Worm (Caenorhabditis elegans) whole organism, L3 larva: ENCODE data around the gene rsd-2.

Experiments
- egl-27 ChIP-seq: sonication (generic microtip); optimal IDR thresholded peaks from 4 replicates; lab custom pipeline; 2017; ENCODE audit warnings: missing biosample characterization, missing genetic modification reagents, missing genetic modification characterization
- fkh-10 ChIP-seq: sonication (generic microtip); optimal IDR thresholded peaks from 2 replicates; lab custom pipeline; 2017; ENCODE audit warnings: missing biosample characterization, missing genetic modification reagents, missing genetic modification characterization
- lin-39 ChIP-seq: fragments of 150-350 bp; optimal IDR thresholded peaks from 2 replicates; lab custom pipeline; 2018; ENCODE audit warnings: missing biosample characterization, missing genetic modification reagents, missing genetic modification characterization
- mml-1 ChIP-seq: fragments of 150-350 bp; sonication (generic microtip); optimal IDR thresholded peaks from 3 replicates; lab custom pipeline; 2014; ENCODE audit warnings: missing biosample characterization, missing genetic modification characterization
- nhr-11 ChIP-seq: fragments of 150-350 bp; optimal IDR thresholded peaks from 2 replicates; lab custom pipeline; 2014; ENCODE audit warnings: missing biosample characterization, missing genetic modification characterization
- nhr-12 ChIP-seq: fragments of 150-350 bp; optimal IDR thresholded peaks from 2 replicates; lab custom pipeline; 2014; ENCODE audit warnings: missing biosample characterization, missing genetic modification characterization
- nhr-237 ChIP-seq: fragments of 150-350 bp; optimal IDR thresholded peaks from 2 replicates; lab custom pipeline; 2014; ENCODE audit warnings: missing biosample characterization, missing genetic modification characterization
- nhr-67 ChIP-seq: fragments of 150-350 bp; optimal IDR thresholded peaks from 2 replicates; lab custom pipeline; 2014; ENCODE audit warnings: missing biosample characterization, missing genetic modification characterization
- pqm-1 ChIP-seq: fragments of 150-350 bp; optimal IDR thresholded peaks from 2 replicates; lab custom pipeline; 2017; ENCODE audit warnings: missing biosample characterization, missing genetic modification characterization, inconsistent platforms
- skn-1 ChIP-seq: fragments of 150-350 bp; optimal IDR thresholded peaks from 2 replicates; lab custom pipeline; 2014; ENCODE audit warnings: missing biosample characterization, missing genetic modification characterization
- snpc-4 ChIP-seq: fragments of 150-350 bp; optimal IDR thresholded peaks from 2 replicates; lab custom pipeline; 2014; ENCODE audit warnings: missing biosample characterization, missing genetic modification characterization
- tbx-2 ChIP-seq: sonication (generic microtip); optimal IDR thresholded peaks from 2 replicates; lab custom pipeline; 2016; ENCODE audit warnings: mild to moderate bottlenecking, missing genetic modification characterization, missing compliant biosample characterization
- unc-62 ChIP-seq: fragments of 150-350 bp; sonication (generic microtip); optimal IDR thresholded peaks from 4 replicates; lab custom pipeline; 2014; ENCODE audit warnings: missing biosample characterization, missing genetic modification reagents, missing genetic modification characterization
- ztf-11 ChIP-seq: fragments of 150-350 bp; optimal IDR thresholded peaks from 2 replicates; lab custom pipeline; 2014; ENCODE audit warnings: missing biosample characterization, missing genetic modification characterization

DNA sequence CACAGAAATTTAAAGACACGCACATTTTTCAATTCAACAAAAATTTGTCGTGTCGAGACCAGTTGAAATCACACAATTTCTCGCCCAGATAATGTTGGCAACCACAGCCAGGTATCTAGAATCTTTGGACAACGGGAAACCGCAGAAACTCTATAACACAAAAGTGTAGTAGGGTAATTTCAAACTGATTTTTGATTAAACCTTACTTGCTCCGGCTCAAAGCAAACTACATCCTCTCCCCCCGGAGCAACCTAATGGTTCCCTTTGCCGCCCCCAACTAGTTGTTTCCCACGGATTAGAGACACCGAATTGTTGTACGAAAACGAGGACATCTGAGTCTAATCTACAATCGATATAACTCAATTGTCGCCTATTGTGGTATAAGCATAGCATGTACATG lies 14.3 kb upstream of the rsd-2 start:
- no peak for TF ChIP-seq egl-27 (tag; lab: Kevin White, UChicago)
- no peak for TF ChIP-seq snpc-4 (tag; lab: Kevin White, UChicago)
- TF ChIP-seq tbx-2 (tag; lab: Kevin White, UChicago) = no peak
- TF ChIP-seq pqm-1 (tag; lab: Kevin White, UChicago) = no peak
- no peak for TF ChIP-seq mml-1 (tag; lab: Kevin White, UChicago)
- TF ChIP-seq unc-62 (GFP tag; lab: Kevin White, UChicago) = no peak
- TF ChIP-seq nhr-67 (tag; lab: Kevin White, UChicago) = no peak
- TF ChIP-seq fkh-10 (GFP tag; lab: Kevin White, UChicago) = no peak
- TF ChIP-seq skn-1 (tag; lab: Kevin White, UChicago) = no peak
- TF ChIP-seq lin-39 = no peak
- no peak for TF ChIP-seq nhr-12 (tag; lab: Kevin White, UChicago)
- no peak for TF ChIP-seq nhr-237 (tag; lab: Kevin White, UChicago)
- TF ChIP-seq nhr-11 (tag; lab: Kevin White, UChicago) = no peak
- no peak for TF ChIP-seq ztf-11 (tag; lab: Kevin White, UChicago)
